Worm (Caenorhabditis elegans): Measurements from ENCODE around the gene pkg-2.
A peak's percentile ranks its signal among the peaks of the same experiment; 100 is the strongest.

The pkg-2 gene

DNA sequence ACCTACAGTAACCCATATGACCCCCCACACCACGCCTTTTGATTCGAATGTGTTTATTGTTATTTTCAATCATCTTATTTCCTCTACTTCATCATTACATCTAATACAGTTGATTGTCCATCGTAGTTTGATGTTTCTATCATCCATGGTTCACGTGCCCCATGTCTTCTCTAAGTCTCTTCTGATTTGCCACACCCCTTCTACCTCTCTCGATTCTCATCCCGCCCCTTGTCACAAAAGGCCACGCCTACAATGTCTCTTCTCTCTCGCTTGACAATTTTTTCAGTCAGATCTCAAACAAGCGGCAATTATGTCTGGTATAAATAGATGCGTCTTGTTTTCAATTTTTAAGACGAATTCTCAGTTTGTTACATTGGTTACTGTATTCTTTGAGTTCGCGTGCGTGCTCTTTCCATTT lies 14.3 kb downstream of the pkg-2 start (continued):
- TF ChIP-seq unc-98 (GFP tag; IDR thresholded peaks at IDR 0.05), result no peak
- TF ChIP-seq efl-1 (optimal IDR thresholded peaks at IDR 0.05), result peak in 1 of 2 experiments; percentile 9
- no peak for TF ChIP-seq efl-1 (GFP tag; optimal IDR thresholded peaks at IDR 0.05 in 1 of 2)
- peak in 1 of 3 experiments; percentile 8 for TF ChIP-seq dpl-1 (GFP tag; optimal IDR thresholded peaks at IDR 0.05)
- TF ChIP-seq nhr-71 (tag; optimal IDR thresholded peaks at IDR 0.05), result peak; percentile 92
- TF ChIP-seq swsn-7 (tag; optimal IDR thresholded peaks at IDR 0.05), result peak; percentile 10
- no peak for TF ChIP-seq F16B12.6 (tag; optimal IDR thresholded peaks at IDR 0.05)
- TF ChIP-seq nhr-76 (tag; optimal IDR thresholded peaks at IDR 0.05), result no peak
- no peak for TF ChIP-seq efl-3 (GFP tag; optimal IDR thresholded peaks at IDR 0.05)
- no peak for TF ChIP-seq pag-3 (tag; optimal IDR thresholded peaks at IDR 0.05; ENCODE audit: borderline replicate concordance, insufficient read depth)
- TF ChIP-seq hpl-2 (GFP tag; optimal IDR thresholded peaks at IDR 0.05), result no peak
- TF ChIP-seq ceh-88 (GFP tag; IDR thresholded peaks at IDR 0.05), result 0 out of 2 replicates have a peak, but pooled peaks have one; percentile 23
- no peak for TF ChIP-seq pax-3 (tag; optimal IDR thresholded peaks at IDR 0.05)
- peak; percentile 59 for TF ChIP-seq nhr-90 (tag; optimal IDR thresholded peaks at IDR 0.05; ENCODE audit: poor library complexity)
- TF ChIP-seq xbp-1 (tag; optimal IDR thresholded peaks at IDR 0.05), result peak; percentile 8
- TF ChIP-seq lin-14 (GFP tag; optimal IDR thresholded peaks at IDR 0.05), result peak; percentile 77
- TF ChIP-seq ztf-11 (tag; optimal IDR thresholded peaks at IDR 0.05), result no peak
- peak in 1 of 2 experiments; percentile 74 for TF ChIP-seq lin-35 (GFP tag; optimal IDR thresholded peaks at IDR 0.05)
- no peak for TF ChIP-seq unc-86 (tag; optimal IDR thresholded peaks at IDR 0.05)
- peak; percentile 71 for TF ChIP-seq snu-23 (GFP tag; optimal IDR thresholded peaks at IDR 0.05)
- TF ChIP-seq unc-130 (tag; optimal IDR thresholded peaks at IDR 0.05), result peak; percentile 43
- no peak for TF ChIP-seq lin-13 (GFP tag; optimal IDR thresholded peaks at IDR 0.05)
- no peak for TF ChIP-seq ceh-63 (GFP tag; optimal IDR thresholded peaks at IDR 0.05)
- TF ChIP-seq blmp-1 (tag; optimal IDR thresholded peaks at IDR 0.05), result peak; percentile 55
- TF ChIP-seq fkh-10 (GFP tag; optimal IDR thresholded peaks at IDR 0.05), result no peak
- TF ChIP-seq unc-62 (GFP tag; optimal IDR thresholded peaks at IDR 0.05), result no peak
- no peak for TF ChIP-seq C34B4.2 (tag; optimal IDR thresholded peaks at IDR 0.05)
- no peak for TF ChIP-seq lin-39 (tag; optimal IDR thresholded peaks at IDR 0.05)
- TF ChIP-seq jun-1 (tag; optimal IDR thresholded peaks at IDR 0.05), result no peak

- TF ChIP-seq nhr-47 (tag; optimal IDR thresholded peaks at IDR 0.05), result peak; percentile 10
- no peak for TF ChIP-seq ceh-8 (GFP tag; optimal IDR thresholded peaks at IDR 0.05)
- TF ChIP-seq mab-9 (GFP tag; IDR thresholded peaks at IDR 0.05), result no peak
- TF ChIP-seq nhr-71 (tag; optimal IDR thresholded peaks at IDR 0.05), result peak; percentile 24
- TF ChIP-seq elt-3 (tag; optimal IDR thresholded peaks at IDR 0.05), result peak in 1 of 6 experiments; percentile 16
- TF ChIP-seq irx-1 (tag; optimal IDR thresholded peaks at IDR 0.05), result no peak
- TF ChIP-seq unc-62 (GFP tag; optimal IDR thresholded peaks at IDR 0.05), result no peak
- TF ChIP-seq lsy-2 (tag; optimal IDR thresholded peaks at IDR 0.05), result peak in 1 of 2 experiments; percentile 1
- no peak for TF ChIP-seq nhr-90 (tag; optimal IDR thresholded peaks at IDR 0.05; ENCODE audit: poor library complexity)
- TF ChIP-seq ceh-63 (GFP tag; optimal IDR thresholded peaks at IDR 0.05), result no peak
- no peak for TF ChIP-seq lin-35 (GFP tag; optimal IDR thresholded peaks at IDR 0.05)
- TF ChIP-seq nhr-20 (tag; optimal IDR thresholded peaks at IDR 0.05), result peak; percentile 37
- TF ChIP-seq tbx-2 (tag; optimal IDR thresholded peaks at IDR 0.05), result peak; percentile 5
- peak; percentile 25; the same call in 1 of the 2 replicates for TF ChIP-seq nhr-19 (GFP tag; conservative IDR thresholded peaks at IDR 0.05)
- TF ChIP-seq efl-1 (optimal IDR thresholded peaks at IDR 0.05), result no peak
- no peak for TF ChIP-seq efl-1 (GFP tag; optimal IDR thresholded peaks at IDR 0.05 in 1 of 2)
- TF ChIP-seq dpl-1 (GFP tag; optimal IDR thresholded peaks at IDR 0.05), result no peak
- no peak for TF ChIP-seq lin-14 (GFP tag; optimal IDR thresholded peaks at IDR 0.05)
- no peak for TF ChIP-seq snpc-4 (tag; optimal IDR thresholded peaks at IDR 0.05)
These were observed 15.3 kb downstream of the pkg-2 start for ce11 chrIV:8535946-8536345.

Data from whole organism, L1 larva.